Fruit fly (Drosophila melanogaster) whole organism, embryonic: Measurements from ENCODE around the gene Arpc3A.

Source experiments
- Abd-B ChIP-seq: fragments of 200-800 bp; sonication (Bioruptor generic); optimal IDR thresholded peaks from 2 replicates; lab custom pipeline; 2018; ENCODE audit warnings: missing biosample characterization, mild to moderate bottlenecking, missing genetic modification characterization, moderate library complexity
- Adf1 ChIP-seq: fragments of 200-800 bp; sonication (Bioruptor generic); IDR thresholded peaks from 2 replicates; pipeline ENCODE4 v1.3.6; 2022; ENCODE audit warnings: missing biosample characterization, missing genetic modification characterization
- CG10267 ChIP-seq: fragments of 200-800 bp; sonication (Bioruptor generic); optimal IDR thresholded peaks from 2 replicates; lab custom pipeline; 2018; ENCODE audit warnings: missing biosample characterization, mild to moderate bottlenecking, missing genetic modification characterization, moderate library complexity
- CG10366 ChIP-seq: fragments of 200-800 bp; sonication (Bioruptor generic); IDR thresholded peaks from 2 replicates; pipeline ENCODE4 v1.3.6; 2022; ENCODE audit warnings: missing biosample characterization, missing genetic modification characterization
- CG11247 ChIP-seq: fragments of 200-800 bp; sonication (Bioruptor generic); IDR thresholded peaks from 2 replicates; pipeline ENCODE4 v1.3.6; 2022; ENCODE audit warnings: missing biosample characterization, missing genetic modification characterization
- CG11696 ChIP-seq: fragments of 200-800 bp; sonication (Bioruptor generic); IDR thresholded peaks from 2 replicates; pipeline ENCODE4 v1.3.6; 2022; ENCODE audit warnings: missing biosample characterization, missing genetic modification characterization
- CG12391 ChIP-seq: fragments of 200-800 bp; sonication (Bioruptor generic); optimal IDR thresholded peaks from 3 replicates; lab custom pipeline; 2018; ENCODE audit warnings: missing biosample characterization, mild to moderate bottlenecking, missing genetic modification characterization, moderate library complexity
- CG12659 ChIP-seq: fragments of 200-800 bp; sonication (Bioruptor generic); optimal IDR thresholded peaks from 3 replicates; lab custom pipeline; 2017; ENCODE audit warnings: mild to moderate bottlenecking, missing biosample characterization, missing genetic modification reagents, missing genetic modification characterization
- CG13296 ChIP-seq: fragments of 200-800 bp; sonication (Bioruptor generic); optimal IDR thresholded peaks from 3 replicates; lab custom pipeline; 2018; ENCODE audit warnings: missing biosample characterization, mild to moderate bottlenecking, missing genetic modification characterization
- CG14710 ChIP-seq: fragments of 200-800 bp; sonication (Bioruptor generic); optimal IDR thresholded peaks from 3 replicates; lab custom pipeline; 2019; ENCODE audit warnings: missing biosample characterization, mild to moderate bottlenecking, missing genetic modification characterization, moderate library complexity
- CG16815 ChIP-seq: fragments of 200-800 bp; sonication (Bioruptor generic); optimal IDR thresholded peaks from 3 replicates; lab custom pipeline; 2017; ENCODE audit warnings: missing biosample characterization, mild to moderate bottlenecking, missing genetic modification characterization
- CG17385 ChIP-seq: fragments of 200-800 bp; sonication (Bioruptor generic); optimal IDR thresholded peaks from 3 replicates; lab custom pipeline; 2018; ENCODE audit warnings: missing biosample characterization, mild to moderate bottlenecking, missing genetic modification characterization
- CG2202 ChIP-seq: fragments of 200-800 bp; sonication (Bioruptor generic); optimal IDR thresholded peaks from 2 replicates; lab custom pipeline; 2018; ENCODE audit warnings: missing biosample characterization, mild to moderate bottlenecking, missing genetic modification characterization
- CG2712 ChIP-seq: fragments of 200-800 bp; optimal IDR thresholded peaks from 3 replicates; lab custom pipeline; 2019; ENCODE audit warnings: missing biosample characterization, mild to moderate bottlenecking, missing genetic modification characterization, moderate library complexity
- CG4617 ChIP-seq: fragments of 200-800 bp; sonication (Bioruptor generic); optimal IDR thresholded peaks from 3 replicates; lab custom pipeline; 2016; ENCODE audit warnings: missing biosample characterization, missing genetic modification characterization, borderline replicate concordance
- CG7357 ChIP-seq: fragments of 200-800 bp; sonication (Bioruptor generic); IDR thresholded peaks from 3 replicates; pipeline ENCODE4 v1.3.6; 2022; ENCODE audit warnings: missing biosample characterization, missing genetic modification characterization
- CG7963 ChIP-seq: fragments of 200-800 bp; sonication (Bioruptor generic); IDR thresholded peaks from 3 replicates; pipeline ENCODE4 v1.3.6; 2022; ENCODE audit warnings: missing biosample characterization, missing genetic modification characterization; ENCODE audit not compliant: partially characterized antibody
- CG9727 ChIP-seq: fragments of 200-800 bp; sonication (Bioruptor generic); optimal IDR thresholded peaks from 3 replicates; lab custom pipeline; 2017; ENCODE audit warnings: missing biosample characterization, mild to moderate bottlenecking, missing genetic modification characterization
- Deaf1 ChIP-seq: fragments of 200-800 bp; optimal IDR thresholded peaks from 3 replicates; lab custom pipeline; 2019; ENCODE audit warnings: missing biosample characterization, mild to moderate bottlenecking, missing genetic modification characterization, moderate library complexity
- Dek ChIP-seq: fragments of 200-800 bp; sonication (Bioruptor generic); optimal IDR thresholded peaks from 3 replicates; lab custom pipeline; 2019; ENCODE audit warnings: missing biosample characterization, mild to moderate bottlenecking, missing genetic modification characterization, moderate library complexity
- Doc3 ChIP-seq: fragments of 200-800 bp; sonication (Bioruptor generic); IDR thresholded peaks from 3 replicates; pipeline ENCODE4 v1.3.6; 2022; ENCODE audit warnings: missing biosample characterization, missing genetic modification characterization; ENCODE audit not compliant: partially characterized antibody
- Dp ChIP-seq: fragments of 200-800 bp; sonication (Bioruptor generic); optimal IDR thresholded peaks from 2 replicates; lab custom pipeline; 2018; ENCODE audit warnings: missing biosample characterization, mild to moderate bottlenecking, missing genetic modification characterization, moderate library complexity
- E2f2 ChIP-seq: fragments of 200-800 bp; sonication (Bioruptor generic); IDR thresholded peaks from 2 replicates; pipeline ENCODE4 v1.3.6; 2022; ENCODE audit warnings: missing biosample characterization, missing genetic modification characterization
- Ets97D ChIP-seq: fragments of 200-800 bp; sonication (Bioruptor generic); optimal IDR thresholded peaks from 3 replicates; lab custom pipeline; 2016; ENCODE audit warnings: missing biosample characterization, missing genetic modification characterization
- HmgZ ChIP-seq: fragments of 200-800 bp; sonication (Bioruptor generic); optimal IDR thresholded peaks from 2 replicates; lab custom pipeline; 2018; ENCODE audit warnings: missing biosample characterization, mild to moderate bottlenecking, missing genetic modification characterization
- NFAT ChIP-seq: fragments of 200-800 bp; sonication (Bioruptor generic); IDR thresholded peaks from 2 replicates; pipeline ENCODE4 v1.3.6; 2022; ENCODE audit warnings: missing biosample characterization, missing genetic modification characterization
- Nf-YA ChIP-seq: fragments of 200-800 bp; sonication (Bioruptor generic); IDR thresholded peaks from 2 replicates; pipeline ENCODE4 v1.3.6; 2022; ENCODE audit warnings: missing biosample characterization, missing genetic modification characterization
- Opbp ChIP-seq: fragments of 200-800 bp; sonication (Bioruptor generic); IDR thresholded peaks from 3 replicates; pipeline ENCODE4 v1.3.6; 2022; ENCODE audit warnings: missing biosample characterization, missing genetic modification characterization; ENCODE audit not compliant: partially characterized antibody
- Optix ChIP-seq: fragments of 200-800 bp; sonication (Bioruptor generic); IDR thresholded peaks from 3 replicates; pipeline ENCODE4 v1.3.6; 2022; ENCODE audit warnings: missing biosample characterization, missing genetic modification characterization
- Scr ChIP-seq: fragments of 200-800 bp; sonication (Bioruptor generic); IDR thresholded peaks from 2 replicates; pipeline ENCODE4 v1.3.6; 2022; ENCODE audit warnings: missing biosample characterization, missing genetic modification characterization; ENCODE audit not compliant: partially characterized antibody
- Tbp ChIP-seq: fragments of >200 bp; optimal IDR thresholded peaks from 2 replicates; lab custom pipeline; 2018; ENCODE audit warnings: missing biosample characterization, missing genetic modification characterization
- Xbp1 ChIP-seq: fragments of 200-800 bp; sonication (Bioruptor generic); optimal IDR thresholded peaks from 3 replicates; lab custom pipeline; 2016; ENCODE audit warnings: missing biosample characterization, mild to moderate bottlenecking, missing genetic modification characterization
- ato ChIP-seq: fragments of 200-800 bp; sonication (Bioruptor generic); IDR thresholded peaks from 2 replicates; pipeline ENCODE4 v1.3.6; 2022; ENCODE audit warnings: missing biosample characterization, missing genetic modification characterization; ENCODE audit not compliant: partially characterized antibody
- chinmo ChIP-seq: fragments of 200-800 bp; sonication (Bioruptor generic); IDR thresholded peaks from 4 replicates; pipeline ENCODE4 v1.3.6; 2022; ENCODE audit warnings: missing biosample characterization, missing genetic modification characterization; ENCODE audit not compliant: partially characterized antibody
- dati ChIP-seq: fragments of 200-800 bp; sonication (Bioruptor generic); IDR thresholded peaks from 2 replicates; pipeline ENCODE4 v1.3.6; 2022; ENCODE audit warnings: missing biosample characterization, missing genetic modification characterization
- gfzf ChIP-seq: fragments of 200-800 bp; sonication (Bioruptor generic); optimal IDR thresholded peaks from 2 replicates; lab custom pipeline; 2016; ENCODE audit warnings: missing biosample characterization, mild to moderate bottlenecking, missing genetic modification characterization, moderate library complexity
- grau ChIP-seq: fragments of 200-800 bp; optimal IDR thresholded peaks from 3 replicates; lab custom pipeline; 2019; ENCODE audit warnings: missing biosample characterization, mild to moderate bottlenecking, missing genetic modification characterization, moderate library complexity
- maf-S ChIP-seq: fragments of 200-800 bp; sonication (Bioruptor generic); optimal IDR thresholded peaks from 2 replicates; lab custom pipeline; 2016; ENCODE audit warnings: missing biosample characterization, missing genetic modification characterization
- mirr ChIP-seq: fragments of 200-800 bp; sonication (Bioruptor generic); optimal IDR thresholded peaks from 3 replicates; lab custom pipeline; 2018; ENCODE audit warnings: missing biosample characterization, mild to moderate bottlenecking, missing genetic modification characterization
- nmo ChIP-seq: fragments of 200-800 bp; sonication (Bioruptor generic); optimal IDR thresholded peaks from 2 replicates; lab custom pipeline; 2018; ENCODE audit warnings: missing biosample characterization, mild to moderate bottlenecking, missing genetic modification characterization, moderate library complexity
- pzg ChIP-seq: fragments of 200-800 bp; sonication (Bioruptor generic); optimal IDR thresholded peaks from 3 replicates; lab custom pipeline; 2018; ENCODE audit warnings: missing biosample characterization, mild to moderate bottlenecking, missing genetic modification characterization, moderate library complexity
- row ChIP-seq: fragments of 200-800 bp; sonication (Bioruptor generic); IDR thresholded peaks from 3 replicates; pipeline ENCODE4 v1.3.6; 2022; ENCODE audit warnings: missing biosample characterization, missing genetic modification characterization
- sens ChIP-seq: fragments of 200-800 bp; sonication (Bioruptor generic); peaks from one replicate; lab custom pipeline; 2016; ENCODE audit warnings: missing biosample characterization, missing genetic modification characterization
- stc ChIP-seq: fragments of 200-800 bp; sonication (Bioruptor generic); IDR thresholded peaks from 2 replicates; pipeline ENCODE4 v1.3.6; 2022; ENCODE audit warnings: missing biosample characterization, missing genetic modification characterization
- tna ChIP-seq: fragments of 200-800 bp; sonication (Bioruptor generic); IDR thresholded peaks from 2 replicates; pipeline ENCODE4 v1.3.6; 2022; ENCODE audit warnings: missing biosample characterization, missing genetic modification characterization; ENCODE audit not compliant: partially characterized antibody
- zen2 ChIP-seq: fragments of 200-800 bp; sonication (Bioruptor generic); IDR thresholded peaks from 3 replicates; pipeline ENCODE4 v1.3.6; 2022; ENCODE audit warnings: missing biosample characterization, missing genetic modification characterization; ENCODE audit not compliant: partially characterized antibody

Arpc3A gene

dm6 chr3R:15803502-15804461, 30.7 kb upstream of the Arpc3A start, which contains the start of gene alpha-Man-IIb (continued):
- TF ChIP-seq tna (GFP tag; lab: Robert Waterston, UW) = peak; percentile 66
- no peak for TF ChIP-seq Adf1 (GFP tag; lab: Robert Waterston, UW)
- TF ChIP-seq Scr = peak; percentile 89
- 0 out of 2 replicates have a peak, but pooled peaks have one; percentile 6 for TF ChIP-seq Nf-YA (GFP tag; lab: Robert Waterston, UW)
- peak; percentile 65 for TF ChIP-seq HmgZ (tag; lab: Kevin White, UChicago)
- TF ChIP-seq row = peak; percentile 15; the same call in 1 of the 3 replicates
- peak; percentile 81 for TF ChIP-seq sens (GFP tag; lab: Kevin White, UChicago)
- TF ChIP-seq Dp (GFP tag; lab: Kevin White, UChicago) = peak; percentile 97
- peak; percentile 25 for TF ChIP-seq CG17385
- TF ChIP-seq dati = no peak
- TF ChIP-seq CG7357 (GFP tag; lab: Robert Waterston, UW) = no peak
- TF ChIP-seq zen2 (GFP tag; lab: Robert Waterston, UW) = peak; percentile 80; the same call in 2 of the 3 replicates
- TF ChIP-seq ato (GFP tag; lab: Robert Waterston, UW) = peak; percentile 38; the same call in 1 of the 2 replicates
- TF ChIP-seq CG7963 = peak; percentile 65; the same call in 2 of the 3 replicates
- TF ChIP-seq nmo (GFP tag; lab: Kevin White, UChicago) = peak; percentile 45
- peak; percentile 45; the same call in 1 of the 2 replicates for TF ChIP-seq stc (GFP tag; lab: Robert Waterston, UW)
- TF ChIP-seq CG12659 (GFP tag; lab: Kevin White, UChicago) = peak; percentile 77
- TF ChIP-seq CG12391 (tag; lab: Kevin White, UChicago) = peak; percentile 33
- peak; percentile 7 for TF ChIP-seq Tbp
- no peak for TF ChIP-seq CG2202
- no peak for TF ChIP-seq maf-S
- TF ChIP-seq gfzf (GFP tag; lab: Kevin White, UChicago) = peak; percentile 84
- peak; percentile 71 for TF ChIP-seq Abd-B (GFP tag; lab: Kevin White, UChicago)
- TF ChIP-seq CG4617 (GFP tag; lab: Kevin White, UChicago) = peak; percentile 28
- TF ChIP-seq CG10267 = peak; percentile 56
- TF ChIP-seq Ets97D (GFP tag; lab: Kevin White, UChicago) = peak; percentile 35
- TF ChIP-seq chinmo (GFP tag; lab: Robert Waterston, UW) = 0 out of 4 replicates have a peak, but pooled peaks have one; percentile 39
- peak; percentile 48 for TF ChIP-seq CG14710 (tag; lab: Kevin White, UChicago)
- TF ChIP-seq CG10366 (GFP tag; lab: Robert Waterston, UW) = peak; percentile 12; the same call in 1 of the 2 replicates
- peak; percentile 35 for TF ChIP-seq Xbp1
- TF ChIP-seq CG11247 = 0 out of 2 replicates have a peak, but pooled peaks have one; percentile 14
- peak; percentile 60 for TF ChIP-seq Deaf1
- TF ChIP-seq Dek (tag; lab: Kevin White, UChicago) = peak; percentile 51
- peak; percentile 8 for TF ChIP-seq CG2712 (tag; lab: Kevin White, UChicago)
- TF ChIP-seq Opbp (GFP tag; lab: Robert Waterston, UW) = peak; percentile 64; the same call in 2 of the 3 replicates
- peak; percentile 7 for TF ChIP-seq CG9727
- TF ChIP-seq pzg = peak; percentile 75
- TF ChIP-seq mirr (GFP tag; lab: Kevin White, UChicago) = peak; percentile 9
- TF ChIP-seq CG16815 (GFP tag; lab: Kevin White, UChicago) = no peak
- peak; percentile 93 for TF ChIP-seq E2f2 (GFP tag; lab: Robert Waterston, UW)
- TF ChIP-seq CG11696 (GFP tag; lab: Robert Waterston, UW) = no peak
- TF ChIP-seq CG13296 (GFP tag; lab: Kevin White, UChicago) = no peak
- TF ChIP-seq Doc3 (GFP tag; lab: Robert Waterston, UW) = peak; percentile 92
- peak; percentile 24; the same call in 1 of the 2 replicates for TF ChIP-seq NFAT
- TF ChIP-seq grau (tag; lab: Kevin White, UChicago) = peak; percentile 21
- no peak for TF ChIP-seq Optix (GFP tag; lab: Robert Waterston, UW)
